Worm (Caenorhabditis elegans) whole organism, early embryonic: ENCODE results near the gene srx-6.

Source experiments
- ama-1 ChIP-seq: fragments of 150-350 bp; optimal IDR thresholded peaks from 2 replicates; lab custom pipeline; 2014
- ceh-13 ChIP-seq: fragments of 200-800 bp; sonication (Bioruptor generic); optimal IDR thresholded peaks from 2 replicates; lab custom pipeline; 2018; ENCODE audit warnings: mild to moderate bottlenecking, missing genetic modification characterization, missing compliant biosample characterization
- ets-7 ChIP-seq: sonication (generic microtip); optimal IDR thresholded peaks from 2 replicates; lab custom pipeline; 2016; ENCODE audit warnings: missing genotype, missing genetic modification characterization, missing compliant biosample characterization
- flt-1 ChIP-seq: fragments of 200-800 bp; sonication (Bioruptor generic); IDR thresholded peaks from 2 replicates; pipeline ENCODE4 v1.3.6; 2022; ENCODE audit warnings: missing genetic modification characterization, missing compliant biosample characterization
- hmbx-1 ChIP-seq: sonication (generic microtip); optimal IDR thresholded peaks from 2 replicates; lab custom pipeline; 2016; ENCODE audit warnings: mild to moderate bottlenecking, missing genetic modification characterization, missing compliant biosample characterization
- hnd-1 ChIP-seq: sonication (generic microtip); optimal IDR thresholded peaks from 2 replicates; lab custom pipeline; 2016; ENCODE audit warnings: missing genetic modification characterization, missing compliant biosample characterization
- scrt-1 ChIP-seq: fragments of 200-800 bp; sonication (Bioruptor generic); IDR thresholded peaks from 2 replicates; pipeline ENCODE4 v1.3.6; 2022; ENCODE audit warnings: missing genetic modification characterization, missing compliant biosample characterization

ce11 chrV:7328092-7328491 lies 15.0 kb upstream of the srx-6 start, which contains the start of gene clec-7:
- TF ChIP-seq ama-1 (lab: Kevin White, UChicago) (no peak), flt-1 (GFP tag; lab: Robert Waterston, UW) (no peak), ets-7 (tag; lab: Kevin White, UChicago) (no peak), hnd-1 (tag; lab: Kevin White, UChicago) (no peak), hmbx-1 (tag; lab: Kevin White, UChicago) (no peak), scrt-1 (GFP tag; lab: Robert Waterston, UW) (no peak), ceh-13 (GFP tag; lab: Kevin White, UChicago) (no peak)
